Worm (Caenorhabditis elegans) whole organism, mixed stage, embryonic: ENCODE results near the gene Y94A7B.11.

Experiments used
- M03D4.4 ChIP-seq: sonication (generic microtip); optimal IDR thresholded peaks from 2 replicates; lab custom pipeline; 2017; ENCODE audit warnings: mild to moderate bottlenecking, missing genetic modification characterization, missing compliant biosample characterization
- bed-3 ChIP-seq: fragments of 200-800 bp; sonication (Bioruptor generic); optimal IDR thresholded peaks from 3 replicates; lab custom pipeline; 2018; ENCODE audit warnings: mild to moderate bottlenecking, missing genetic modification characterization, moderate library complexity, missing compliant biosample characterization
- blmp-1 ChIP-seq: fragments of 150-350 bp; optimal IDR thresholded peaks from 2 replicates; lab custom pipeline; 2014; ENCODE audit warnings: missing biosample characterization, missing genetic modification characterization
- ceh-39 ChIP-seq: fragments of 150-350 bp; optimal IDR thresholded peaks from 2 replicates; lab custom pipeline; 2014; ENCODE audit warnings: missing biosample characterization, missing genetic modification characterization
- ceh-43 ChIP-seq: fragments of 200-800 bp; sonication (Bioruptor generic); optimal IDR thresholded peaks from 2 replicates; lab custom pipeline; 2018; ENCODE audit warnings: mild to moderate bottlenecking, missing genetic modification characterization, moderate library complexity, missing compliant biosample characterization
- ces-1 ChIP-seq: fragments of 150-350 bp; optimal IDR thresholded peaks from 2 replicates; lab custom pipeline; 2014; ENCODE audit warnings: missing biosample characterization, missing genetic modification reagents, missing genetic modification characterization
- cnd-1 ChIP-seq: fragments of 200-800 bp; sonication (Bioruptor generic); optimal IDR thresholded peaks from 2 replicates; lab custom pipeline; 2018; ENCODE audit warnings: mild to moderate bottlenecking, missing genetic modification characterization, missing compliant biosample characterization
- elt-1 ChIP-seq: sonication (generic microtip); optimal IDR thresholded peaks from 2 replicates; lab custom pipeline; 2017; ENCODE audit warnings: missing genetic modification characterization, mild to moderate bottlenecking, missing compliant biosample characterization, antibody characterized with exemption, moderate library complexity, borderline replicate concordance; ENCODE audit not compliant: insufficient read depth
- elt-3 ChIP-seq: fragments of 150-350 bp; optimal IDR thresholded peaks from 2 replicates; lab custom pipeline; 2014; ENCODE audit warnings: missing biosample characterization, missing genetic modification characterization
- flh-1 ChIP-seq: fragments of 200-800 bp; sonication (Bioruptor generic); optimal IDR thresholded peaks from 2 replicates; lab custom pipeline; 2018; ENCODE audit warnings: mild to moderate bottlenecking, missing genetic modification characterization, moderate library complexity, missing compliant biosample characterization
- ham-2 ChIP-seq: fragments of 200-800 bp; sonication (Bioruptor generic); optimal IDR thresholded peaks from 2 replicates; lab custom pipeline; 2018; ENCODE audit warnings: mild to moderate bottlenecking, missing genetic modification characterization, missing compliant biosample characterization
- hlh-1 ChIP-seq: fragments of 150-350 bp; optimal IDR thresholded peaks from 2 replicates; lab custom pipeline; 2014; ENCODE audit warnings: missing biosample characterization, missing genetic modification reagents, missing genetic modification characterization
- lin-32 ChIP-seq: fragments of 200-800 bp; sonication (Bioruptor generic); optimal IDR thresholded peaks from 2 replicates; lab custom pipeline; 2018; ENCODE audit warnings: mild to moderate bottlenecking, missing genetic modification characterization, missing compliant biosample characterization
- lsy-2 ChIP-seq: fragments of 150-350 bp; optimal IDR thresholded peaks from 2 replicates; lab custom pipeline; 2014; ENCODE audit warnings: missing biosample characterization, missing genetic modification characterization
- mab-5 ChIP-seq: fragments of 150-350 bp; optimal IDR thresholded peaks from 2 replicates; lab custom pipeline; 2014; ENCODE audit warnings: missing biosample characterization, missing genetic modification characterization
- mls-2 ChIP-seq: sonication (generic microtip); optimal IDR thresholded peaks from 2 replicates; lab custom pipeline; 2016; ENCODE audit warnings: mild to moderate bottlenecking, missing genetic modification characterization, moderate library complexity, missing compliant biosample characterization
- nhr-12 ChIP-seq: fragments of 150-350 bp; optimal IDR thresholded peaks from 2 replicates; lab custom pipeline; 2014; ENCODE audit warnings: missing biosample characterization, missing genetic modification characterization
- nhr-2 ChIP-seq: fragments of 150-350 bp; optimal IDR thresholded peaks from 2 replicates; lab custom pipeline; 2014; ENCODE audit warnings: missing biosample characterization, missing genetic modification characterization
- nhr-237 ChIP-seq: fragments of 150-350 bp; optimal IDR thresholded peaks from 2 replicates; lab custom pipeline; 2014; ENCODE audit warnings: missing biosample characterization, missing genetic modification characterization
- nhr-28 ChIP-seq: fragments of 150-350 bp; optimal IDR thresholded peaks from 2 replicates; lab custom pipeline; 2014; ENCODE audit warnings: missing biosample characterization, missing genetic modification characterization
- nhr-76 ChIP-seq: sonication (generic microtip); optimal IDR thresholded peaks from 2 replicates; lab custom pipeline; 2017; ENCODE audit warnings: missing biosample characterization, missing genetic modification characterization
- pha-4 ChIP-seq: fragments of 150-350 bp; optimal IDR thresholded peaks from 2 replicates; lab custom pipeline; 2018; ENCODE audit warnings: missing biosample characterization, missing genetic modification reagents, missing genetic modification characterization
- sem-2 ChIP-seq: fragments of 200-800 bp; sonication (Bioruptor generic); optimal IDR thresholded peaks from 2 replicates; lab custom pipeline; 2018; ENCODE audit warnings: mild to moderate bottlenecking, missing genetic modification characterization, missing compliant biosample characterization
- snpc-4 ChIP-seq: fragments of 150-350 bp; optimal IDR thresholded peaks from 2 replicates; lab custom pipeline; 2014; ENCODE audit warnings: missing biosample characterization, missing genetic modification characterization
- tbx-8 ChIP-seq: fragments of 200-800 bp; sonication (Bioruptor generic); optimal IDR thresholded peaks from 2 replicates; lab custom pipeline; 2018; ENCODE audit warnings: mild to moderate bottlenecking, missing genetic modification characterization, moderate library complexity, missing compliant biosample characterization
- unc-120 ChIP-seq: sonication (generic microtip); optimal IDR thresholded peaks from 2 replicates; lab custom pipeline; 2017; ENCODE audit warnings: missing genetic modification characterization, missing compliant biosample characterization; ENCODE audit not compliant: poor library complexity, severe bottlenecking
- unc-62 ChIP-seq: fragments of 150-350 bp; optimal IDR thresholded peaks from 2 replicates; lab custom pipeline; 2014; ENCODE audit warnings: missing biosample characterization, missing genetic modification reagents, missing genetic modification characterization
- zip-8 ChIP-seq: fragments of 150-350 bp; optimal IDR thresholded peaks from 2 replicates; lab custom pipeline; 2014; ENCODE audit warnings: missing biosample characterization, missing genetic modification characterization

Gene Y94A7B.11

DNA sequence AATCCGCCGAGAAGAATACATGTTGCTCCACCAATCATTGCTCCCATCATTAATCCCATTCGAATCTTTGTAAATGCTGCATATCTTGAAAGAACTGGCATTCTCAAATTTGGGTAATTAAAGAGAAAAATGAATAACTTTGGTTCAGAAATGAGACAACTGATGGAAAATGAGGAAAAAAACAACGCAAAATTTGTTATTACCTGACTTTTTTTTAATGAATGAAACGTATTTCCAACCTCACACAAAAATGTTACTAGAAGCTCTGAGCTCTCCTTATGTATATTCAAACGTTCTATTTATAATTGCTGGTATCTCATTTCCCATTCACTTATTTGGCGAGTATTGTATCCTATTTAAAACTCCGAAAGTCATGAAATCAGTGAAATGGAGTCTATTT is at the start of gene Y94A7B.11, which contains the start of gene srh-292:
Y94A7B.11 (minus strand) TSS at position 101 of the 400 bp plus-strand sequence.
srh-292 (plus strand) TSS at position 251 of the 400 bp plus-strand sequence.
- no peak for TF ChIP-seq ces-1 (GFP tag; lab: Kevin White, UChicago)
- TF ChIP-seq nhr-76 (tag; lab: Kevin White, UChicago): no peak
- no peak for TF ChIP-seq lin-32
- no peak for TF ChIP-seq cnd-1 (tag; lab: Kevin White, UChicago)
- no peak for TF ChIP-seq snpc-4 (tag; lab: Kevin White, UChicago)
- no peak for TF ChIP-seq nhr-237 (tag; lab: Kevin White, UChicago)
- no peak for TF ChIP-seq unc-120 (tag; lab: Kevin White, UChicago)
- TF ChIP-seq mls-2 (tag; lab: Kevin White, UChicago): no peak
- no peak for TF ChIP-seq unc-62
- TF ChIP-seq tbx-8: no peak
- TF ChIP-seq elt-3 (tag; lab: Kevin White, UChicago): no peak
- no peak for TF ChIP-seq ceh-43 (GFP tag; lab: Kevin White, UChicago)
- TF ChIP-seq elt-1: no peak
- TF ChIP-seq blmp-1 (tag; lab: Kevin White, UChicago): no peak

DNA sequence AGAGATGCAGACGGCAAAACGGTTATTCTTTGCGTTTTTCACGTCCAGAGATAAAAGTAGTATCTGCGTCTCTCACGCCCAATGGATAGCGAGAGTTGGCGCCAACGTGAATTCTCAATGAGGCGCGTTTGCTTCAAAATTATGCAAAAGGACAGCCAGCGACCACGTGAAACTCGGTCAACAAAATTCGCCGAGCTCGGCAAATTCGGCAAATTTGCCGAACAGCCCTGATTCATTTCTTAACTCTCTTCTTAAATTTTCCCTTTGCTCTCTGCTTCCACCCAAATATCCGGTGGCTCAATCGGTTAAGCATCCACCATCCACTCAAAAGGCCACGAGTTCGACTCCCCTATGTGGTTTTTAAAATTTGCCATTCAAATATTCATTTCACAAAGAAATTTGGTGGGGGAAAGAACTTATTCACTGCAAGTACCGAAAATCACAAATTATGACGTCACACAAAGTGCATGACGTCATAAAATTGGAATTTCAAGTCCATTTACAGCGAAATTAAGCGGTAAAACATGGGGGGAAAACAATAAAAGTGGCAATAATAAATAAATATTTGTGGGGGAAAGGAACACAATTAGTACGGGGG is 43.0 kb upstream of the Y94A7B.11 start:
- TF ChIP-seq zip-8: peak; percentile 100
- TF ChIP-seq cnd-1 (tag; lab: Kevin White, UChicago): no peak
- no peak for TF ChIP-seq ham-2 (GFP tag; lab: Kevin White, UChicago)
- TF ChIP-seq unc-120 (tag; lab: Kevin White, UChicago): no peak
- TF ChIP-seq lsy-2 (tag; lab: Kevin White, UChicago): no peak

DNA sequence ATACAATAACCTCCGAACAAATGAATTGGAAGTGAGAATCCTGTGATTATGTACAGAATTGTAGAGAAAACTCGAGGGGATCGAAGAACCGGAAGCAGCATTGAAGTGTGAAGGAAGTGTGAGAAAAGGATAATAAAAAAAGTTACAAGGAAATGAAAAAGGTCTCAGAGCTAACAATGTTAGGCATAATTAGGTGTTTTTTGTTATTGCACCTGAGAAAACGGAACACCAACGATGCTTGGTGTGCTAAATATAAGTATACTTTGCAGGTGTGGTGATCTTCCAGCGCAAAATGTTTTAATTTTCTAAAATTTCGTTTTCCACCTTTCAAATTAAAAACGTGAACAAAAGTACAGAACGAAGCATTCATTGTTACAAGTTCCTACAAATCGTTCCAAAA is 41.7 kb upstream of the Y94A7B.11 start, which contains the start of gene srh-286:
srh-286 (minus strand) TSS at position 101 of the 400 bp plus-strand sequence.
- TF ChIP-seq elt-1 (no peak), ceh-39 (tag; lab: Kevin White, UChicago) (no peak), mab-5 (tag; lab: Kevin White, UChicago) (no peak), sem-2 (GFP tag; lab: Kevin White, UChicago) (no peak)

DNA sequence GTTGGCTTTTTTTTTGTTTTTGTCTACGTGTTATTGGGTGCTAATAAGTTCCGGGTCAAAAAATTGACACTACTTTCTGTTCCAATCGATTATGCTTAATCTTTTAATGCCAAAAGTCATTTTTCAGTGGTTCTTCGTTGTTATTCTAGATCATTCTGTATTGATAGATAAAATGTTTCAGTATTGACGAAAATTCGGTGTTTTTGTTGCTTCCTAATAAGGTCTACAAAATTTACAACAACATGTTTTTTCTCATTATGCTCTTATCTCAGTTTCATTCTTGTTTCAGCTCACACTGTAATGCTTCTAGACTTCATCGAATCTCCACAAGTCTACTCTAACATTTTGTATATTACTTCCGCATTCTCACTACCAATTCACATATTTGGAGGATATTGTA is 28.9 kb upstream of the Y94A7B.11 start, which contains the start of gene srh-303:
srh-303 (plus strand) TSS at position 301 of the 400 bp plus-strand sequence.
- TF ChIP-seq bed-3 (no peak), tbx-8 (no peak), M03D4.4 (tag; lab: Kevin White, UChicago) (no peak), sem-2 (GFP tag; lab: Kevin White, UChicago) (no peak), lsy-2 (tag; lab: Kevin White, UChicago) (no peak), ham-2 (GFP tag; lab: Kevin White, UChicago) (no peak), nhr-2 (tag; lab: Kevin White, UChicago) (no peak), unc-120 (tag; lab: Kevin White, UChicago) (no peak), nhr-76 (tag; lab: Kevin White, UChicago) (no peak), ceh-43 (GFP tag; lab: Kevin White, UChicago) (no peak), nhr-237 (tag; lab: Kevin White, UChicago) (no peak)

DNA sequence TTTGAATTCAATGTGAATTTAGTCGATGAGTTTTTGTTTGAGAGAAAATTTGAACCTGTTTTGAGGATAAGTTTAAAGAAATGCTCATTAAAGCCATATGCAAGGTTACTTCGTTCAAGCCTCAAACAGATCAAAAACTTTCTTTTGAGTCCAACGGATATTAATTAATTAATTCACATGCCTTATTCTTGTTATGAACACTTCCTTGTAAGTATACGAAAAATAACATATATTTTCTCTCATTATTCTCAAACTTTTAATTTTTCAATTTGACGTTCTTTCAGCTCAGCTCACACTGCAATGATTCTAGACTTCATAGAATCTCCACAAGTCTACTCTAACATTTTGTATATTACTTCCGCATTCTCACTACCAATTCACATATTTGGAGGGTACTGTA is 25.9 kb upstream of the Y94A7B.11 start, which contains the start of gene srh-304:
srh-304 (plus strand) TSS at position 301 of the 400 bp plus-strand sequence.
- TF ChIP-seq mab-5 (tag; lab: Kevin White, UChicago): no peak
- no peak for TF ChIP-seq unc-62
- no peak for TF ChIP-seq ces-1 (GFP tag; lab: Kevin White, UChicago)

DNA sequence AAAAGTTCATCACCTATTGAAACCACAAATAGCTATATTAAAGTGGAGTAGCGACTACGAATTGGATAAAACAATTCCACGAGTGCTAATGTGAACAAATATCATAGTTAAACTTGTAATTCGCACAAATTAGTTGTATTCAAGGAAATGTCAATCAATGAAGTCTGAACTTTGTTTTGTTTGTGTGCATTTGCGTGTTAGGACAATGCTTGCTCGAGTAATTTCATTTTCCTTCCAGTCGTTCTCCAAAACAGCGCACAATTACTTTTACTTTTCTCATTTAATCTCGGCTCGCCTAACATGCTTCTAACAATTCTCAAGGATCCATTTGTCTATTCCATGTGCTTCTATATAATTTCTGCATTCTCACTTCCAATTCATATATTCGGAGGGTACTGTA is 22.2 kb upstream of the Y94A7B.11 start, which contains the start of gene srh-301:
srh-301 (plus strand) TSS at position 301 of the 400 bp plus-strand sequence.
- TF ChIP-seq elt-1 (no peak), cnd-1 (tag; lab: Kevin White, UChicago) (no peak), flh-1 (GFP tag; lab: Kevin White, UChicago) (no peak), zip-8 (no peak), lin-32 (no peak), tbx-8 (no peak), mls-2 (tag; lab: Kevin White, UChicago) (no peak), sem-2 (GFP tag; lab: Kevin White, UChicago) (no peak), nhr-237 (tag; lab: Kevin White, UChicago) (no peak), nhr-12 (tag; lab: Kevin White, UChicago) (no peak), unc-120 (tag; lab: Kevin White, UChicago) (no peak), nhr-28 (tag; lab: Kevin White, UChicago) (no peak), blmp-1 (tag; lab: Kevin White, UChicago) (no peak), lsy-2 (tag; lab: Kevin White, UChicago) (no peak), bed-3 (no peak), hlh-1 (tag; lab: Kevin White, UChicago) (no peak), unc-62 (no peak), pha-4 (tag; lab: Kevin White, UChicago) (no peak), mab-5 (tag; lab: Kevin White, UChicago) (no peak), nhr-76 (tag; lab: Kevin White, UChicago) (no peak)
